Fruit fly (Drosophila melanogaster): ENCODE data around the gene Send2.

- TF ChIP-seq usp (GFP tag; optimal IDR thresholded peaks at IDR 0.05) (no peak), psq (optimal IDR thresholded peaks at IDR 0.05) (no peak), CG8478 (optimal IDR thresholded peaks at IDR 0.05) (no peak), Dll (optimal IDR thresholded peaks at IDR 0.05) (no peak), pan (optimal IDR thresholded peaks at IDR 0.05) (no peak), EcR (GFP tag; optimal IDR thresholded peaks at IDR 0.05) (no peak)
Observed at dm6 chr2L:14366590-14367273, 20.2 kb upstream of the Send2 start.
